Worm (Caenorhabditis elegans) whole organism, early embryonic: ENCODE measurements around the gene srh-255.

Experiments
- ama-1 ChIP-seq: fragments of 150-350 bp; optimal IDR thresholded peaks from 2 replicates; lab custom pipeline; 2014
- ets-7 ChIP-seq: sonication (generic microtip); optimal IDR thresholded peaks from 2 replicates; lab custom pipeline; 2016; ENCODE audit warnings: missing genotype, missing genetic modification characterization, missing compliant biosample characterization
- flt-1 ChIP-seq: fragments of 200-800 bp; sonication (Bioruptor generic); IDR thresholded peaks from 2 replicates; pipeline ENCODE4 v1.3.6; 2022; ENCODE audit warnings: missing genetic modification characterization, missing compliant biosample characterization
- hmbx-1 ChIP-seq: sonication (generic microtip); optimal IDR thresholded peaks from 2 replicates; lab custom pipeline; 2016; ENCODE audit warnings: mild to moderate bottlenecking, missing genetic modification characterization, missing compliant biosample characterization
- hnd-1 ChIP-seq: sonication (generic microtip); optimal IDR thresholded peaks from 2 replicates; lab custom pipeline; 2016; ENCODE audit warnings: missing genetic modification characterization, missing compliant biosample characterization
- pes-1 ChIP-seq: fragments of 200-800 bp; sonication (Bioruptor generic); IDR thresholded peaks from 2 replicates; pipeline ENCODE4 v1.3.6; 2022; ENCODE audit warnings: missing genetic modification reagents, missing genetic modification characterization, missing compliant biosample characterization
- scrt-1 ChIP-seq: fragments of 200-800 bp; sonication (Bioruptor generic); IDR thresholded peaks from 2 replicates; pipeline ENCODE4 v1.3.6; 2022; ENCODE audit warnings: missing genetic modification characterization, missing compliant biosample characterization

ce11 chrV:17071578-17071977 lies 6.8 kb downstream of the srh-255 start, which contains the start of gene srbc-14:
- TF ChIP-seq scrt-1 (GFP tag; lab: Robert Waterston, UW) (no peak), hnd-1 (no peak), hmbx-1 (no peak), ets-7 (no peak), ama-1 (lab: Kevin White, UChicago) (no peak), flt-1 (GFP tag; lab: Robert Waterston, UW) (no peak), pes-1 (GFP tag; lab: Robert Waterston, UW) (no peak)
